Worm (Caenorhabditis elegans) whole organism, young adult: ENCODE results near the gene F32D8.7.

Source experiments
- B0019.2 ChIP-seq: fragments of 200-800 bp; sonication (Bioruptor generic); conservative IDR thresholded peaks from 2 replicates; pipeline ENCODE4 v1.3.6; 2022; ENCODE audit warnings: missing genetic modification reagents, missing genetic modification characterization, missing compliant biosample characterization
- ama-1 ChIP-seq, 3 experiments: fragments of 150-350 bp in 1 of 3; sonication (generic microtip) in 2 of 3; optimal IDR thresholded peaks; 2 replicates each; lab custom pipeline; 2014 to 2018; ENCODE audit warnings: missing biosample characterization in 2 of 3, missing genetic modification characterization in 2 of 3, missing genetic modification reagents in 2 of 3
- ccch-3 ChIP-seq: fragments of 200-800 bp; sonication (Bioruptor generic); optimal IDR thresholded peaks from 2 replicates; lab custom pipeline; 2018; ENCODE audit warnings: mild to moderate bottlenecking, missing genetic modification characterization, missing compliant biosample characterization
- ceh-100 ChIP-seq: fragments of 200-800 bp; sonication (Bioruptor generic); IDR thresholded peaks from 2 replicates; pipeline ENCODE4 v1.3.6; 2022; ENCODE audit warnings: missing genetic modification reagents, missing genetic modification characterization, missing compliant biosample characterization
- egl-18 ChIP-seq: fragments of 200-800 bp; sonication (Bioruptor generic); IDR thresholded peaks from 2 replicates; pipeline ENCODE4 v1.3.6; 2022; ENCODE audit warnings: missing genetic modification reagents, missing genetic modification characterization, missing compliant biosample characterization
- ekl-4 ChIP-seq: fragments of 200-800 bp; sonication (Bioruptor generic); IDR thresholded peaks from 2 replicates; pipeline ENCODE4 v1.3.6; 2022; ENCODE audit warnings: missing genetic modification reagents, missing genetic modification characterization, missing compliant biosample characterization
- lin-35 ChIP-seq, 3 experiments: fragments of 150-350 bp in 2 of 3; sonication (generic microtip) in 1 of 3; optimal IDR thresholded peaks; 2 replicates each; lab custom pipeline; 2014 to 2018; ENCODE audit warnings: missing biosample characterization in 3 of 3, missing genetic modification characterization in 3 of 3, missing genetic modification reagents in 3 of 3
- lsy-27 ChIP-seq: sonication (generic microtip); optimal IDR thresholded peaks from 2 replicates; lab custom pipeline; 2017; ENCODE audit warnings: missing genetic modification characterization, mild to moderate bottlenecking, missing compliant biosample characterization, antibody characterized with exemption, missing genotype, borderline replicate concordance; ENCODE audit not compliant: insufficient read depth
- madf-10 ChIP-seq: sonication (generic microtip); optimal IDR thresholded peaks from 2 replicates; lab custom pipeline; 2016; ENCODE audit warnings: mild to moderate bottlenecking, missing genetic modification characterization, missing compliant biosample characterization
- mxl-1 ChIP-seq: sonication (generic microtip); optimal IDR thresholded peaks from 2 replicates; lab custom pipeline; 2016; ENCODE audit warnings: missing genetic modification characterization, missing compliant biosample characterization
- nfya-1 ChIP-seq: sonication (generic microtip); optimal IDR thresholded peaks from 2 replicates; lab custom pipeline; 2017; ENCODE audit warnings: antibody characterized with exemption, missing compliant biosample characterization, missing genetic modification characterization, borderline replicate concordance; ENCODE audit not compliant: insufficient read depth
- unc-62 ChIP-seq: fragments of 150-350 bp; optimal IDR thresholded peaks from 2 replicates; lab custom pipeline; 2014; ENCODE audit warnings: missing biosample characterization, missing genetic modification reagents, missing genetic modification characterization
- ztf-25 ChIP-seq: fragments of 200-800 bp; sonication (Bioruptor generic); IDR thresholded peaks from 2 replicates; pipeline ENCODE4 v1.3.6; 2022; ENCODE audit warnings: missing genetic modification reagents, missing genetic modification characterization, missing compliant biosample characterization
- ztf-6 ChIP-seq: fragments of 200-800 bp; sonication (Bioruptor generic); IDR thresholded peaks from 2 replicates; pipeline ENCODE4 v1.3.6; 2022; ENCODE audit warnings: missing genetic modification reagents, missing genetic modification characterization, missing compliant biosample characterization

ce11 chrV:10898107-10898506, at the start of gene F32D8.7:
- no peak for TF ChIP-seq ceh-100
- TF ChIP-seq ztf-25: no peak
- no peak for TF ChIP-seq ztf-6 (GFP tag; lab: Robert Waterston, UW)
- TF ChIP-seq egl-18 (GFP tag; lab: Robert Waterston, UW): no peak
- TF ChIP-seq unc-62 (GFP tag; lab: Kevin White, UChicago): no peak
- no peak for TF ChIP-seq lsy-27 (tag; lab: Kevin White, UChicago)
- no peak for TF ChIP-seq ama-1 (optimal IDR thresholded peaks at IDR 0.05; lab: Kevin White, UChicago)
- TF ChIP-seq ama-1 (GFP tag; optimal IDR thresholded peaks at IDR 0.05; lab: Kevin White, UChicago): no peak
- no peak for TF ChIP-seq mxl-1 (tag; lab: Kevin White, UChicago)
- no peak for TF ChIP-seq madf-10 (tag; lab: Kevin White, UChicago)
- TF ChIP-seq lin-35 (GFP tag; optimal IDR thresholded peaks at IDR 0.05; lab: Kevin White, UChicago): no peak
- TF ChIP-seq B0019.2 (GFP tag; lab: Robert Waterston, UW): no peak
- TF ChIP-seq ccch-3 (GFP tag; lab: Kevin White, UChicago): no peak
- no peak for TF ChIP-seq nfya-1 (tag; lab: Kevin White, UChicago)
- no peak for TF ChIP-seq ekl-4 (GFP tag; lab: Robert Waterston, UW)
